Fruit fly (Drosophila melanogaster): ENCODE measurements around the gene CG4281.

DNA sequence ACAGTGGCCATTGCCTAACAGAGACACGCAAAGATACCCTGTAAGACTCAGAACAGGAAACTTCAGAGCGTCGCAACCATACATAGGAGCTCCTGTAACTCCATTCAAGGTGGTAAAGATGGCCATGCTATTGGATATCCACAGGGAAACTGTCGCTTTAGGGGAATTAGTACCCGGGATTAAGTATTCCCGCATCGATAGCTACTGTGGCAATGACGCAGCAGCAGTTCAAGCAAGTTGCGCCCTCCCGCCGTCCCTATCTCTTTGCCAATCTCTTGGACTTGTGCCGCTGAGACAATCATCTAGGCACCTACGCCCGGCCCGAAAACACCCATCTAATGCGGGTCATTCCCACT is 5.7 kb upstream of the CG4281 start:
- TF ChIP-seq ttk (optimal IDR thresholded peaks at IDR 0.05) (no peak), h (optimal IDR thresholded peaks at IDR 0.05) (no peak), psq (optimal IDR thresholded peaks at IDR 0.05) (no peak)
